Worm (Caenorhabditis elegans): ENCODE data around the gene irld-40.

DNA sequence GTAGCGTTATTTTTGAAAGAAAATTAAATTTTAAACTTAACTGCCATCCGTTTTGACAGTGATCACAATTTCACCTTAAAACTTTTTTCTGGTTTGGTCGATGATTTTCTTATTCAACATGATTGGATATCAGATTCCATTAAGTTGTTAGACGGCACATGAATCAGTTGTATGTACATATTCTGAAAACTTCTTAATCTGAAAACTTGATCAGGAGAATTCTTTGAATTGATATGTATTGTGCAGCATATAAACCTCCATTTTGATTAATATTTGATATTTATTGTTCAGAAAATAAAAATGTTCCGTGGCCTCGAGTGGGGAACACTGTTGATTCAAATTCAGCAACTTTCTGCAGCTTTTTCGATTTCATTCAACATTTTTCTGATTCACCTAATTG, 22.4 kb upstream of the irld-40 start, which contains the start of gene str-221:
- TF ChIP-seq scrt-1 (GFP tag; IDR thresholded peaks at IDR 0.05) (no peak), hmg-4 (GFP tag; optimal IDR thresholded peaks at IDR 0.05) (no peak), ama-1 (optimal IDR thresholded peaks at IDR 0.05) (no peak), hmbx-1 (tag; optimal IDR thresholded peaks at IDR 0.05) (no peak), tbx-11 (GFP tag; IDR thresholded peaks at IDR 0.05) (no peak), ceh-13 (GFP tag; optimal IDR thresholded peaks at IDR 0.05) (no peak), flt-1 (GFP tag; IDR thresholded peaks at IDR 0.05) (no peak), pes-1 (GFP tag; IDR thresholded peaks at IDR 0.05) (no peak), F13C5.2 (tag; optimal IDR thresholded peaks at IDR 0.05) (no peak), B0310.2 (tag; optimal IDR thresholded peaks at IDR 0.05) (no peak), ceh-36 (tag; optimal IDR thresholded peaks at IDR 0.05) (no peak), sea-1 (GFP tag; conservative IDR thresholded peaks at IDR 0.05) (no peak)

Data from whole organism, early embryonic.